Worm (Caenorhabditis elegans): Measurements from ENCODE around the gene srw-76.

DNA sequence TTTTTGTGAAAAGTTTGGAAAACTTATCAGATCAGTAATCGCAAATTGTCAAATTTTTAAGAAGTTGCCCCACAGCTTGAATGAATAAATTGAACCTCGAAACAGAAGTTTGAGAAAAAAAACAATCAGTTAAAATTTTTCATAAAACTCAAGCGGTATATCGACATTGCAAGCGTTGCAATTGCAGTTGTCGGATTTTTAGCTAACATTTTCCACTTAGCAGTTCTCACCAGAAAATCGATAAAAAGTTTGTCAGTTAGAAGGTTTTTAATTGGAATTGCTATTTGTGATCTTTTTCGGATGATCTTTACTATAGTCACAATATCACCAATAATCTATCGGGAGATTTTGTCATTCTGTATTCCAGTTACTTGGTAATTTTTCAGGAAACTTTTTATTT, 47.6 kb upstream of the srw-76 start, which contains the start of gene srw-43:
- no peak for TF ChIP-seq Y53F4B.3 (GFP tag; IDR thresholded peaks at IDR 0.05)
- TF ChIP-seq bed-1 (GFP tag; IDR thresholded peaks at IDR 0.05): no peak
- TF ChIP-seq xnd-1 (tag; optimal IDR thresholded peaks at IDR 0.05): no peak
- no peak for TF ChIP-seq unc-62 (GFP tag; optimal IDR thresholded peaks at IDR 0.05)
- no peak for TF ChIP-seq him-1 (tag; optimal IDR thresholded peaks at IDR 0.05)
- TF ChIP-seq Y53G8AR.9 (GFP tag; conservative IDR thresholded peaks at IDR 0.05): no peak
- no peak for TF ChIP-seq attf-3 (GFP tag; conservative IDR thresholded peaks at IDR 0.05)
- TF ChIP-seq nhr-90 (tag; optimal IDR thresholded peaks at IDR 0.05): no peak
- no peak for TF ChIP-seq aptf-3 (GFP tag; IDR thresholded peaks at IDR 0.05)
- TF ChIP-seq pha-4 (tag; optimal IDR thresholded peaks at IDR 0.05): no peak
- TF ChIP-seq madf-8 (GFP tag; conservative IDR thresholded peaks at IDR 0.05): no peak
- TF ChIP-seq ceh-58 (GFP tag; IDR thresholded peaks at IDR 0.05): no peak
- TF ChIP-seq ekl-4 (GFP tag; IDR thresholded peaks at IDR 0.05): no peak
